Worm (Caenorhabditis elegans): Measurements from ENCODE around the gene W02D7.11.

The W02D7.11 gene

DNA sequence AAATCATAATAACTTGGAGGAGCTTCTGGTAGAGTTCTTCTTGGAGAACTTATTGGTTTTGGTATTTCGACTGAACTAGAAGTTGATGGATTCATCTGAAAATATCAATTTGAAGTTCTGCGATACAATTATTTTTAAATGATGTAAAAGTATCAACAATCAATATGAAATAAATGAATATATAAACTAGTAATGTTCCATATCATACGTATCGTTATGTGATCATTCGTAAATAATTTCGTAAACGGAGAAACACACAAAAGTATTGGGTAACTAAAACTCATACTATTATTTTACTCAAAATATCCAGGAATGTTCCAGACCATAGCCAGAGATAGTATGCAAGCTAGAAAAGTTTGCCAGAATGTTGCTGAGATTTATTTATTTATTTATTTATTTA, 2.1 kb upstream of the W02D7.11 start, which contains the start of gene W02D7.8:
Gene W02D7.8, minus strand, starts transcription at position 101 of the 400 bp plus-strand sequence.
- TF ChIP-seq F13H6.1 (tag; optimal IDR thresholded peaks at IDR 0.05), result no peak
- no peak for TF ChIP-seq ets-4 (tag; optimal IDR thresholded peaks at IDR 0.05)
- TF ChIP-seq lin-11 (tag; optimal IDR thresholded peaks at IDR 0.05), result no peak
- TF ChIP-seq sox-2 (GFP tag; IDR thresholded peaks at IDR 0.05), result no peak
- TF ChIP-seq C08G9.2 (tag; optimal IDR thresholded peaks at IDR 0.05), result no peak
- no peak for TF ChIP-seq ceh-9 (tag; optimal IDR thresholded peaks at IDR 0.05)

DNA sequence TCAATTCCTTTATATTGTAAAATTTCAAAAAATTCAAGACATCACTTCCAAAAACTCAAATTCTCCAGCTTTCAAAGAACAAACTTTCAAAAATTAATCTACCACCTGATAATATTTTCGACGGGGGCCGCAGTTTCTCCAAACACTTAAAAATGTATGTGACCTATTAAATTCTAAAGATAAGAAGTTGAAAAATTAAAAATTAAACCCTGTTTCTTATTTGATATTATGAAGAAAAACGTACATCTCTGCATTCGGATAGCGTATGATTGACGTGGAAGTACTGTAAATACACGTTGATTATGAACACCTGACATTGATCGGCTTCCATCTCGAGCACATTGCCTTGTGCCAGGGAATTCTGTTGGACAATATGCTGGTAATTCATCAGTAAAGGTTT, 1.6 kb upstream of the W02D7.11 start:
- TF ChIP-seq hlh-15 (tag; optimal IDR thresholded peaks at IDR 0.05), result no peak
- no peak for TF ChIP-seq ceh-48 (tag; optimal IDR thresholded peaks at IDR 0.05)
- no peak for TF ChIP-seq pha-2 (tag; optimal IDR thresholded peaks at IDR 0.05)
- TF ChIP-seq ceh-31 (tag; optimal IDR thresholded peaks at IDR 0.05), result no peak
- TF ChIP-seq tbx-7 (tag; optimal IDR thresholded peaks at IDR 0.05), result no peak
- no peak for TF ChIP-seq lin-11 (tag; optimal IDR thresholded peaks at IDR 0.05)
- TF ChIP-seq K09A11.1 (tag; optimal IDR thresholded peaks at IDR 0.05; ENCODE audit: insufficient read depth), result no peak
- TF ChIP-seq che-1 (tag; optimal IDR thresholded peaks at IDR 0.05), result no peak
- no peak for TF ChIP-seq madf-2 (tag; optimal IDR thresholded peaks at IDR 0.05)
- no peak for TF ChIP-seq unc-55 (GFP tag; optimal IDR thresholded peaks at IDR 0.05)
- no peak for TF ChIP-seq tbx-2 (tag; optimal IDR thresholded peaks at IDR 0.05)
- no peak for TF ChIP-seq unc-3 (GFP tag; conservative IDR thresholded peaks at IDR 0.05)
- no peak for TF ChIP-seq unc-3 (tag; optimal IDR thresholded peaks at IDR 0.05)
- no peak for TF ChIP-seq ceh-34 (tag; optimal IDR thresholded peaks at IDR 0.05)
- no peak for TF ChIP-seq npax-4 (tag; optimal IDR thresholded peaks at IDR 0.05)
- TF ChIP-seq syd-9 (tag; optimal IDR thresholded peaks at IDR 0.05), result no peak
- TF ChIP-seq pros-1 (tag; optimal IDR thresholded peaks at IDR 0.05), result no peak
- TF ChIP-seq ceh-2 (tag; optimal IDR thresholded peaks at IDR 0.05), result no peak
- no peak for TF ChIP-seq dmd-4 (tag; optimal IDR thresholded peaks at IDR 0.05; ENCODE audit: borderline replicate concordance)
- TF ChIP-seq C38D4.7 (GFP tag; optimal IDR thresholded peaks at IDR 0.05), result no peak

DNA sequence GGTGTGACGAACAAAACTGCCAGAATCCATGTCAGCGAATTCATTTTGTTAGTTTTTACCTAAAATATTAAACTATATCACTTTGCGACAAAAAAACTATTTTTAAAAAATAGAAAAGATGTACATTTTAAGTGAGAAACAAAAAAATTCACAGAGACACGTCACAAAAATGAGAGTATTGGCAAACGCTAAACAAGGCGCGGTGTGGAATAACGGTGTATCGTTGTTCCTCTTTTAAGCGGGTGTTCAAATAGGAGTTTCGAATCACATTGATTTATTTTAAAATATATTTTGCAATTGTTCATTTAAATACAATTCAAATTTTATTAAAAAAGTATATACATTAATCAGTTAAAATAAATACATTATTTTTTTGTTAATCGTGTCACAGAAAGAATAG, 1.8 kb downstream of the W02D7.11 start, which contains the start of gene sel-9:
Gene sel-9, minus strand, starts transcription at position 59 of the 400 bp plus-strand sequence.
- no peak for TF ChIP-seq pax-1 (tag; optimal IDR thresholded peaks at IDR 0.05)
- peak; percentile 6 for TF ChIP-seq elt-2 (tag; optimal IDR thresholded peaks at IDR 0.05)
- TF ChIP-seq nhr-11 (tag; optimal IDR thresholded peaks at IDR 0.05), result no peak
- no peak for TF ChIP-seq K09A11.1 (tag; optimal IDR thresholded peaks at IDR 0.05; ENCODE audit: insufficient read depth)

DNA sequence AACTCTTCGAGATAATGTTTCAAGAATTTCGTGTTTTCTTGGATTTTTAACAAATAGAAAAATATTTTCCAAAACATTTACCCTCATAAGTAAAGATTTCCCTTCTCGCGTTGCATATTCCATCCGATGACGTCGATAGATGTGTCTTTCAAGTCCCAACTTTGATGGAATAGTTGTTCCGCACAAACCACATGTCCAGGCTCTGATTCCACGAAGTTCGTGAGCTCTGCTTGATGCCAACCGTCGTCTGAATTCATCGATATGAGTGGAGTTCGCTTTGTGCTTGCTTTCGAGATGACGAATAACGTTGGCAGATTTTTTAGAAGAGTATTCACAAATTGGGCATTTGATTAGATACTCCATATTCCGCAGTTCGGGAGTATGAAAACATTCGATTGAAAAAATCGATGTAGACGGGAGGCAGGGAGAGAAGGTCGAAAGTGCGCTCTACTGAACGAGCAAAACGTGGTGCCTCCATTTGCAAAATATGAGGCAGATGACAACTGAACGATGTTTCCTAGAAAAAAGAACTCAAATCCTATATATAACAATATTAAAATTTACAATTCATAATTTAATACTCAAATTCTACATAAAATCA, 3.3 kb downstream of the W02D7.11 start, which contains the start of gene W02D7.6:
Gene W02D7.6, minus strand, starts transcription at position 573 of the 601 bp plus-strand sequence.
- TF ChIP-seq ama-1 (optimal IDR thresholded peaks at IDR 0.05) (peak; percentile 19), hlh-6 (tag; optimal IDR thresholded peaks at IDR 0.05) (no peak), mec-3 (tag; optimal IDR thresholded peaks at IDR 0.05; ENCODE audit: borderline replicate concordance) (no peak), dmd-4 (tag; optimal IDR thresholded peaks at IDR 0.05; ENCODE audit: borderline replicate concordance) (no peak), madf-2 (tag; optimal IDR thresholded peaks at IDR 0.05) (no peak), ceh-48 (tag; optimal IDR thresholded peaks at IDR 0.05) (peak; percentile 52), ets-4 (tag; optimal IDR thresholded peaks at IDR 0.05) (no peak), che-1 (tag; optimal IDR thresholded peaks at IDR 0.05) (no peak), ceh-2 (tag; optimal IDR thresholded peaks at IDR 0.05) (no peak)

DNA sequence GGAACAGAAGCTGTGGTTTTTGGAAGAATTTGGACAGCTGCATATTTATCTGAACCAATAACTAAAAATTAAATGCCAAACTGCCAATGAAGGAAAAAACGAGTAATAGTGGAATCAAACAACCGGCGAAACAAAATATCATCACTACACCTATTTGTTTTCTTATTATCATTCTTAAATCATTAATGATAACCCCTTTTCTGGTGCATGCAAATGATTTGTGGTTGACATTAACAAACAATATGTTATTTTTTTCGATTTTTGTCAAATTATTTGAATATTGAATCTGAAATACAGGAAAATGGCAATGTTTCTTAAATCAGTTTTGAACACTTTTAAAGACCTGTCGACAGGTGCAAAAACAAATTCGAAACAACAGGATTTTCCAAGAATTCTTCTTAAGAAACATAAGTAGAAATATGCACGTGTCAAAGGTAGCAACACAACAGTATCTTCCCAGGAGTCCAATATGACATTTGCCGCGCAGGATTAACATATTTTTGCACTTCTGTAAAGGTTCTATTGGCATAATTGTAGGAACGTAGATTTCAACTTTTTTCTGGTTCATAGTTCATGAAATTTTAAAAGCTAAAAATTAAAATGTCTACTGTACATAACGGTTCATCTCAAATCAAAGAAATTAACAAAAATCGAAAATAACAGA, 5.0 kb downstream of the W02D7.11 start, which contains the start of gene W02D7.5:
Gene W02D7.5, minus strand, starts transcription at position 51 of the 664 bp plus-strand sequence.
- no peak for TF ChIP-seq sox-4 (tag; optimal IDR thresholded peaks at IDR 0.05)
- TF ChIP-seq hlh-30 (tag; optimal IDR thresholded peaks at IDR 0.05; ENCODE audit: insufficient read depth), result no peak
- no peak for TF ChIP-seq sdc-2 (tag; optimal IDR thresholded peaks at IDR 0.05)
- TF ChIP-seq C38D4.7 (GFP tag; optimal IDR thresholded peaks at IDR 0.05), result no peak
- no peak for TF ChIP-seq fkh-10 (GFP tag; optimal IDR thresholded peaks at IDR 0.05)
- no peak for TF ChIP-seq ceh-18 (tag; optimal IDR thresholded peaks at IDR 0.05)
- no peak for TF ChIP-seq ttx-3 (tag; optimal IDR thresholded peaks at IDR 0.05)
- no peak for TF ChIP-seq madf-2 (tag; optimal IDR thresholded peaks at IDR 0.05)
- TF ChIP-seq dmd-4 (tag; optimal IDR thresholded peaks at IDR 0.05; ENCODE audit: borderline replicate concordance), result no peak
